Worm (Caenorhabditis elegans) whole organism, L4/young adult: ENCODE measurements around the gene fli-1.

ENCODE experiments used
- W03F9.2 ChIP-seq: fragments of 150-350 bp; optimal IDR thresholded peaks from 2 replicates; lab custom pipeline; 2014; ENCODE audit warnings: missing biosample characterization, missing genetic modification characterization
- dao-5 ChIP-seq: sonication (generic microtip); optimal IDR thresholded peaks from 2 replicates; lab custom pipeline; 2016; ENCODE audit warnings: missing genotype, missing genetic modification characterization, moderate library complexity, missing compliant biosample characterization
- him-1 ChIP-seq: sonication (generic microtip); optimal IDR thresholded peaks from 2 replicates; lab custom pipeline; 2016; ENCODE audit warnings: missing genotype, missing genetic modification reagents, missing genetic modification characterization, missing compliant biosample characterization

DNA sequence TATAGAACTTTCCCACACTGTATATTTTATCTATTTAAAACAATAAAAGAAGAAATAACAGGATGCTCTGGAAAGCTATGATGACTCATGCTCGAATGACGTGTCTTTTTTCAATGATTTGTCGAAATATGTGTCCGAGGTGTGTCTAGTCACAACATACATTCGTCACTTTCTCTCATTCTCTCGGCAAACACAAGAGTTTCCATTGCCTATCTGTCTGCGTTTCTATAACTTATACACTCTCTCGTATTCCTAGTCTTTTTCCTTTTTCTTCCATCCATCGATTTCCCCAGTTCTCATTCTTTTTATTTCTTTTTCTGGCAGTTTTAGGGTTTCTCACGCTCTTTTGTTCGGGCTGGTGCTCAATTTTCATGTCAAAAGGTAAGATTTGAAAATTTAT is 13.1 kb upstream of the fli-1 start:
- TF ChIP-seq W03F9.2 (tag; lab: Kevin White, UChicago) (no peak), him-1 (tag; lab: Kevin White, UChicago) (no peak), dao-5 (tag; lab: Kevin White, UChicago) (no peak)
